ENCODE assay signal across 1 fruit fly cellular context in genomic region chr3R:31086394-31086793, dm6.
TF ChIP-seq lines count a peak whose summit lies in the region.

No protein-coding gene starts in this region.

TF ChIP-seq in whole organism, embryonic, 481 proteins besides CTCF, POLR2A, EP300 and RAD21 (continued from another document):
- TF ChIP-seq ato (GFP tag; IDR thresholded peaks at IDR 0.05; lab: Robert Waterston, UW; ENCODE audit: partially characterized antibody) (peak; percentile 45; the same call in 1 of the 2 replicates), chif (GFP tag; optimal IDR thresholded peaks at IDR 0.05; lab: Kevin White, UChicago) (peak in 1 of 2 experiments; percentile 33), ci (GFP tag; IDR thresholded peaks at IDR 0.05; lab: Robert Waterston, UW) (0 out of 3 replicates have a peak, but pooled peaks have one; percentile 57), stwl (tag; optimal IDR thresholded peaks at IDR 0.05; lab: Kevin White, UChicago) (peak; percentile 40), pb (GFP tag; optimal IDR thresholded peaks at IDR 0.05; lab: Kevin White, UChicago) (peak; percentile 4), Atf-2 (GFP tag; optimal IDR thresholded peaks at IDR 0.05; lab: Kevin White, UChicago) (no peak), Eip74EF (GFP tag; optimal IDR thresholded peaks at IDR 0.05; lab: Kevin White, UChicago) (peak in 1 of 2 experiments; percentile 52), Opbp (GFP tag; IDR thresholded peaks at IDR 0.05; lab: Robert Waterston, UW; ENCODE audit: partially characterized antibody) (peak; percentile 69; the same call in 2 of the 3 replicates), CG3065 (GFP tag; optimal IDR thresholded peaks at IDR 0.05; lab: Kevin White, UChicago) (peak; percentile 98), dpn (GFP tag; optimal IDR thresholded peaks at IDR 0.05; lab: Kevin White, UChicago) (peak in 1 of 2 experiments; percentile 1), Nf-YB (GFP tag; optimal IDR thresholded peaks at IDR 0.05; lab: Kevin White, UChicago) (peak; percentile 20), slbo (GFP tag; IDR thresholded peaks at IDR 0.05; lab: Robert Waterston, UW) (peak; percentile 20; the same call in 1 of the 2 replicates), Med (GFP tag; lab: Kevin White, UChicago) (peak; percentile 82), MBD-R2 (GFP tag; IDR thresholded peaks at IDR 0.05; lab: Robert Waterston, UW) (no peak), chm (GFP tag; IDR thresholded peaks at IDR 0.05; lab: Robert Waterston, UW) (peak; percentile 74), trem (tag; optimal IDR thresholded peaks at IDR 0.05; lab: Kevin White, UChicago) (peak; percentile 4), amos (GFP tag; IDR thresholded peaks at IDR 0.05; lab: Robert Waterston, UW; ENCODE audit: partially characterized antibody) (peak; percentile 29; the same call in 1 of the 2 replicates), Myb (GFP tag; optimal IDR thresholded peaks at IDR 0.05; lab: Kevin White, UChicago) (peak; percentile 14), dmrt11E (tag; optimal IDR thresholded peaks at IDR 0.05; lab: Kevin White, UChicago) (peak; percentile 7), sr (GFP tag; IDR thresholded peaks at IDR 0.05; lab: Robert Waterston, UW) (peak; percentile 89), vvl (GFP tag; IDR thresholded peaks at IDR 0.05; lab: Robert Waterston, UW) (0 out of 2 replicates have a peak, but pooled peaks have one; percentile 23), Rx (GFP tag; IDR thresholded peaks at IDR 0.05; lab: Robert Waterston, UW) (no peak), CG13775 (GFP tag; optimal IDR thresholded peaks at IDR 0.05; lab: Kevin White, UChicago) (peak; percentile 41), prd (optimal IDR thresholded peaks at IDR 0.05; lab: Kevin White, UChicago) (no peak), prd (GFP tag; IDR thresholded peaks at IDR 0.05; lab: Robert Waterston, UW) (0 out of 3 replicates have a peak, but pooled peaks have one; percentile 5), nmo (GFP tag; optimal IDR thresholded peaks at IDR 0.05; lab: Kevin White, UChicago) (peak; percentile 37), CG16863 (GFP tag; optimal IDR thresholded peaks at IDR 0.05; lab: Kevin White, UChicago) (peak; percentile 17), Rfx (GFP tag; IDR thresholded peaks at IDR 0.05; lab: Robert Waterston, UW) (peak; percentile 35; the same call in 1 of the 2 replicates), Dfd (GFP tag; optimal IDR thresholded peaks at IDR 0.05; lab: Kevin White, UChicago) (peak in 1 of 2 experiments; percentile 53), dysf (GFP tag; IDR thresholded peaks at IDR 0.05; lab: Robert Waterston, UW) (0 out of 3 replicates have a peak, but pooled peaks have one; percentile 23), en (GFP tag; optimal IDR thresholded peaks at IDR 0.05; lab: Kevin White, UChicago) (no peak), Ets97D (GFP tag; optimal IDR thresholded peaks at IDR 0.05; lab: Kevin White, UChicago) (peak; percentile 65), zfh2 (GFP tag; optimal IDR thresholded peaks at IDR 0.05; lab: Kevin White, UChicago) (no peak), Xbp1 (GFP tag; optimal IDR thresholded peaks at IDR 0.05; lab: Kevin White, UChicago) (peak; percentile 1), klu (GFP tag; IDR thresholded peaks at IDR 0.05; lab: Robert Waterston, UW) (0 out of 2 replicates have a peak, but pooled peaks have one; percentile 27), Xrp1 (GFP tag; IDR thresholded peaks at IDR 0.05; lab: Robert Waterston, UW) (0 out of 2 replicates have a peak, but pooled peaks have one; percentile 25), Adf1 (GFP tag; IDR thresholded peaks at IDR 0.05; lab: Robert Waterston, UW) (0 out of 2 replicates have a peak, but pooled peaks have one; percentile 28), E2f2 (GFP tag; IDR thresholded peaks at IDR 0.05; lab: Robert Waterston, UW) (peak; percentile 15; the same call in 1 of the 2 replicates), CG6272 (GFP tag; IDR thresholded peaks at IDR 0.05; lab: Robert Waterston, UW) (no peak), crol (GFP tag; IDR thresholded peaks at IDR 0.05; lab: Robert Waterston, UW) (peak; percentile 98), gfzf (GFP tag; optimal IDR thresholded peaks at IDR 0.05; lab: Kevin White, UChicago) (no peak), ssp (GFP tag; IDR thresholded peaks at IDR 0.05; lab: Robert Waterston, UW) (no peak), HmgZ (tag; optimal IDR thresholded peaks at IDR 0.05; lab: Kevin White, UChicago) (peak; percentile 55), CG14860 (GFP tag; IDR thresholded peaks at IDR 0.05; lab: Robert Waterston, UW; ENCODE audit: partially characterized antibody) (0 out of 3 replicates have a peak, but pooled peaks have one; percentile 35), CG9932 (GFP tag; IDR thresholded peaks at IDR 0.05; lab: Robert Waterston, UW) (peak; percentile 16; the same call in 1 of the 2 replicates), chn (GFP tag; optimal IDR thresholded peaks at IDR 0.05; lab: Kevin White, UChicago) (peak; percentile 68), CG1529 (GFP tag; optimal IDR thresholded peaks at IDR 0.05; lab: Kevin White, UChicago) (no peak), CG12744 (GFP tag; optimal IDR thresholded peaks at IDR 0.05; lab: Kevin White, UChicago) (peak; percentile 73), HmgD (GFP tag; optimal IDR thresholded peaks at IDR 0.05; lab: Kevin White, UChicago) (peak; percentile 58), row (GFP tag; IDR thresholded peaks at IDR 0.05; lab: Robert Waterston, UW) (no peak), CG13287 (GFP tag; IDR thresholded peaks at IDR 0.05; lab: Robert Waterston, UW; ENCODE audit: partially characterized antibody) (peak; percentile 51; the same call in 1 of the 2 replicates), pum (GFP tag; optimal IDR thresholded peaks at IDR 0.05; lab: Kevin White, UChicago) (peak; percentile 3), HLHmδ (GFP tag; optimal IDR thresholded peaks at IDR 0.05; lab: Kevin White, UChicago) (no peak), zfh1 (GFP tag; IDR thresholded peaks at IDR 0.05; lab: Robert Waterston, UW) (0 out of 3 replicates have a peak, but pooled peaks have one; percentile 33), NfI (GFP tag; optimal IDR thresholded peaks at IDR 0.05; lab: Kevin White, UChicago) (peak; percentile 31), CoRest (tag; optimal IDR thresholded peaks at IDR 0.05; lab: Kevin White, UChicago) (peak; percentile 47), ttk (GFP tag; IDR thresholded peaks at IDR 0.05; lab: Robert Waterston, UW) (0 out of 2 replicates have a peak, but pooled peaks have one; percentile 26)
